Worm (Caenorhabditis elegans) whole organism, late embryonic: ENCODE measurements around the gene E04F6.10.

Experiments used
- dve-1 ChIP-seq: sonication (generic microtip); optimal IDR thresholded peaks from 2 replicates; lab custom pipeline; 2017; ENCODE audit warnings: antibody characterized with exemption, mild to moderate bottlenecking, missing genetic modification characterization, missing compliant biosample characterization
- hlh-30 ChIP-seq: sonication (generic microtip); optimal IDR thresholded peaks from 2 replicates; lab custom pipeline; 2017; ENCODE audit warnings: antibody characterized with exemption, missing genetic modification characterization, missing compliant biosample characterization; ENCODE audit not compliant: insufficient read depth
- nfya-1 ChIP-seq: sonication (generic microtip); optimal IDR thresholded peaks from 2 replicates; lab custom pipeline; 2017; ENCODE audit warnings: missing genetic modification characterization, mild to moderate bottlenecking, missing compliant biosample characterization, antibody characterized with exemption, moderate library complexity

- TF ChIP-seq dve-1 (tag; lab: Kevin White, UChicago) (no peak), nfya-1 (tag; lab: Kevin White, UChicago) (peak; percentile 27), hlh-30 (no peak)
Observed at ce11 chrII:7182630-7183029, 34.3 kb downstream of the E04F6.10 start.
